5 fruit fly cellular contexts compared by ENCODE assay signal in genomic region chr3R:13366561-13367518, dm6.
A peak's percentile ranks its signal among the peaks of the same experiment; 100 is the strongest.
TF ChIP-seq lines count a peak whose summit lies in the region.

Gene Elp6 (minus strand): TSS chr3R:13366910.

TF ChIP-seq in whole organism, adult, 20 proteins besides CTCF, POLR2A, EP300 and RAD21 (continued from another document):
- TF ChIP-seq cnc (optimal IDR thresholded peaks at IDR 0.05; lab: Kevin White, UChicago) = no peak
- TF ChIP-seq CG1620 (GFP tag; optimal IDR thresholded peaks at IDR 0.05; lab: Kevin White, UChicago) = peak; percentile 55

TF ChIP-seq in whole organism, embryonic, 481 proteins besides CTCF, POLR2A, EP300 and RAD21 (continued from another document and continues in another):
- peak; percentile 3 for TF ChIP-seq psq (GFP tag; optimal IDR thresholded peaks at IDR 0.05; lab: Kevin White, UChicago)
- peak; percentile 77 for TF ChIP-seq Oli (tag; optimal IDR thresholded peaks at IDR 0.05; lab: Kevin White, UChicago)
- no peak for TF ChIP-seq CG31365 (tag; optimal IDR thresholded peaks at IDR 0.05; lab: Kevin White, UChicago)
- peak; percentile 35; the same call in 1 of the 2 replicates for TF ChIP-seq al (GFP tag; IDR thresholded peaks at IDR 0.05; lab: Robert Waterston, UW)
- no peak for TF ChIP-seq nom (GFP tag; optimal IDR thresholded peaks at IDR 0.05; lab: Kevin White, UChicago)
- no peak for TF ChIP-seq p53 (GFP tag; optimal IDR thresholded peaks at IDR 0.05; lab: Kevin White, UChicago)
- peak; percentile 69 for TF ChIP-seq chn (GFP tag; optimal IDR thresholded peaks at IDR 0.05; lab: Kevin White, UChicago)
- peak; percentile 74 for TF ChIP-seq H2.0 (GFP tag; IDR thresholded peaks at IDR 0.05; lab: Robert Waterston, UW)
- no peak for TF ChIP-seq toy (GFP tag; IDR thresholded peaks at IDR 0.05; lab: Robert Waterston, UW)
- no peak for TF ChIP-seq CG3407 (GFP tag; optimal IDR thresholded peaks at IDR 0.05; lab: Kevin White, UChicago)
- no peak for TF ChIP-seq inv (GFP tag; IDR thresholded peaks at IDR 0.05; lab: Robert Waterston, UW; ENCODE audit: partially characterized antibody)
- TF ChIP-seq kay (GFP tag; optimal IDR thresholded peaks at IDR 0.05; lab: Kevin White, UChicago) = peak; percentile 29
- TF ChIP-seq gfzf (GFP tag; optimal IDR thresholded peaks at IDR 0.05; lab: Kevin White, UChicago) = peak; percentile 34
- peak; percentile 72 for TF ChIP-seq CG12104 (GFP tag; optimal IDR thresholded peaks at IDR 0.05; lab: Kevin White, UChicago)
- peak; percentile 63; the same call in 1 of the 2 replicates for TF ChIP-seq ranshi (GFP tag; IDR thresholded peaks at IDR 0.05; lab: Robert Waterston, UW)
- TF ChIP-seq CG13775 (GFP tag; optimal IDR thresholded peaks at IDR 0.05; lab: Kevin White, UChicago) = peak; percentile 71
- no peak for TF ChIP-seq CG7963 (GFP tag; IDR thresholded peaks at IDR 0.05; lab: Robert Waterston, UW; ENCODE audit: partially characterized antibody)
- TF ChIP-seq CG1602 (GFP tag; optimal IDR thresholded peaks at IDR 0.05; lab: Kevin White, UChicago) = peak; percentile 67
- TF ChIP-seq amos (GFP tag; IDR thresholded peaks at IDR 0.05; lab: Robert Waterston, UW; ENCODE audit: partially characterized antibody) = no peak
- TF ChIP-seq tll (GFP tag; optimal IDR thresholded peaks at IDR 0.05; lab: Kevin White, UChicago) = no peak
- TF ChIP-seq Drgx (GFP tag; IDR thresholded peaks at IDR 0.05; lab: Robert Waterston, UW) = peak; percentile 63
- no peak for TF ChIP-seq CG10321 (GFP tag; IDR thresholded peaks at IDR 0.05; lab: Robert Waterston, UW)
- peak; percentile 57 for TF ChIP-seq CG15514 (GFP tag; optimal IDR thresholded peaks at IDR 0.05; lab: Kevin White, UChicago)
- TF ChIP-seq eyg (GFP tag; optimal IDR thresholded peaks at IDR 0.05; lab: Kevin White, UChicago) = peak; percentile 52
- TF ChIP-seq Jarid2 (GFP tag; optimal IDR thresholded peaks at IDR 0.05; lab: Kevin White, UChicago) = peak; percentile 25
- TF ChIP-seq crp (GFP tag; optimal IDR thresholded peaks at IDR 0.05; lab: Kevin White, UChicago) = peak; percentile 50 to 89
- peak; percentile 64 for TF ChIP-seq CG15011 (GFP tag; optimal IDR thresholded peaks at IDR 0.05; lab: Kevin White, UChicago)
- peak; percentile 56 for TF ChIP-seq CG16815 (GFP tag; optimal IDR thresholded peaks at IDR 0.05; lab: Kevin White, UChicago)
- no peak for TF ChIP-seq hkb (optimal IDR thresholded peaks at IDR 0.05; lab: Kevin White, UChicago)
- TF ChIP-seq hkb (GFP tag; IDR thresholded peaks at IDR 0.05; lab: Robert Waterston, UW) = peak; percentile 60; the same call in 1 of the 2 replicates
- peak; percentile 42 for TF ChIP-seq CG5180 (GFP tag; optimal IDR thresholded peaks at IDR 0.05; lab: Kevin White, UChicago)

TF ChIP-seq in whole organism, prepupa, 60 proteins besides CTCF, POLR2A, EP300 and RAD21 (continued from another document and continues in another):
- TF ChIP-seq CG34406 (GFP tag; optimal IDR thresholded peaks at IDR 0.05; lab: Kevin White, UChicago) (peak; percentile 82), CG8632 (GFP tag; optimal IDR thresholded peaks at IDR 0.05; lab: Kevin White, UChicago) (peak; percentile 82), Sox14 (GFP tag; optimal IDR thresholded peaks at IDR 0.05; lab: Kevin White, UChicago) (peak; percentile 86), ss (GFP tag; optimal IDR thresholded peaks at IDR 0.05; lab: Kevin White, UChicago) (peak in 1 of 2 experiments; percentile 73), topi (GFP tag; optimal IDR thresholded peaks at IDR 0.05; lab: Kevin White, UChicago) (peak; percentile 89), Gug (GFP tag; IDR thresholded peaks at IDR 0.05; lab: Robert Waterston, UW) (peak; percentile 60), CG3032 (tag; optimal IDR thresholded peaks at IDR 0.05; lab: Kevin White, UChicago) (peak; percentile 66), esn (GFP tag; optimal IDR thresholded peaks at IDR 0.05; lab: Kevin White, UChicago) (peak; percentile 94), fd59A (GFP tag; optimal IDR thresholded peaks at IDR 0.05; lab: Kevin White, UChicago) (peak; percentile 72), Smox (GFP tag; optimal IDR thresholded peaks at IDR 0.05; lab: Kevin White, UChicago) (peak; percentile 86), achi (GFP tag; optimal IDR thresholded peaks at IDR 0.05; lab: Kevin White, UChicago) (peak; percentile 85), CG10631 (GFP tag; optimal IDR thresholded peaks at IDR 0.05; lab: Kevin White, UChicago) (peak; percentile 88), CG1621 (tag; optimal IDR thresholded peaks at IDR 0.05; lab: Kevin White, UChicago) (peak; percentile 28), CG15336 (GFP tag; IDR thresholded peaks at IDR 0.05; lab: Robert Waterston, UW) (peak; percentile 60), dsx (GFP tag; optimal IDR thresholded peaks at IDR 0.05; lab: Kevin White, UChicago; ENCODE audit: poor library complexity, severe bottlenecking) (peak; percentile 54), net (GFP tag; optimal IDR thresholded peaks at IDR 0.05; lab: Kevin White, UChicago) (peak; percentile 84), salr (GFP tag; optimal IDR thresholded peaks at IDR 0.05; lab: Kevin White, UChicago) (peak in 1 of 2 experiments; percentile 93), Sox102F (GFP tag; optimal IDR thresholded peaks at IDR 0.05; lab: Kevin White, UChicago) (peak; percentile 79), CG6792 (GFP tag; optimal IDR thresholded peaks at IDR 0.05; lab: Kevin White, UChicago) (peak; percentile 80), dac (GFP tag; optimal IDR thresholded peaks at IDR 0.05; lab: Kevin White, UChicago) (peak; percentile 57), CG11902 (GFP tag; optimal IDR thresholded peaks at IDR 0.05; lab: Kevin White, UChicago) (peak; percentile 75), CG16779 (tag; optimal IDR thresholded peaks at IDR 0.05; lab: Kevin White, UChicago) (peak; percentile 21), CG32006 (GFP tag; optimal IDR thresholded peaks at IDR 0.05; lab: Kevin White, UChicago) (peak; percentile 92), Ets96B (tag; optimal IDR thresholded peaks at IDR 0.05; lab: Kevin White, UChicago) (peak; percentile 74), CG6163 (GFP tag; IDR thresholded peaks at IDR 0.05; lab: Robert Waterston, UW) (peak; percentile 73), spab (GFP tag; optimal IDR thresholded peaks at IDR 0.05; lab: Kevin White, UChicago) (peak; percentile 79), CG4318 (GFP tag; optimal IDR thresholded peaks at IDR 0.05; lab: Kevin White, UChicago) (peak; percentile 81), CG10669 (GFP tag; optimal IDR thresholded peaks at IDR 0.05; lab: Kevin White, UChicago) (peak; percentile 78), Hr39 (GFP tag; optimal IDR thresholded peaks at IDR 0.05; lab: Kevin White, UChicago) (peak; percentile 87), CG6854 (GFP tag; optimal IDR thresholded peaks at IDR 0.05; lab: Kevin White, UChicago) (peak; percentile 31), Eip93F (GFP tag; optimal IDR thresholded peaks at IDR 0.05; lab: Kevin White, UChicago) (no peak), CG9139 (GFP tag; optimal IDR thresholded peaks at IDR 0.05; lab: Kevin White, UChicago) (no peak), CG11294 (GFP tag; IDR thresholded peaks at IDR 0.05; lab: Robert Waterston, UW) (peak; percentile 29; the same call in 1 of the 2 replicates)

TF ChIP-seq in whole organism, pupa, 21 proteins besides CTCF, POLR2A, EP300 and RAD21 (continued from another document):
- peak; percentile 75 for TF ChIP-seq CG9948 (tag; optimal IDR thresholded peaks at IDR 0.05; lab: Kevin White, UChicago)

TF ChIP-seq in whole organism, wandering third instar larva, 38 proteins besides CTCF, POLR2A, EP300 and RAD21 (continued from another document):
- no peak for TF ChIP-seq Myc (optimal IDR thresholded peaks at IDR 0.05; lab: Kevin White, UChicago)
- TF ChIP-seq Dfd (GFP tag; optimal IDR thresholded peaks at IDR 0.05; lab: Kevin White, UChicago) = no peak
- no peak for TF ChIP-seq N (GFP tag; optimal IDR thresholded peaks at IDR 0.05; lab: Kevin White, UChicago)
- TF ChIP-seq h (GFP tag; optimal IDR thresholded peaks at IDR 0.05; lab: Kevin White, UChicago) = peak; percentile 80
- peak; percentile 64 for TF ChIP-seq CG9705 (GFP tag; optimal IDR thresholded peaks at IDR 0.05; lab: Kevin White, UChicago)
- peak; percentile 79 for TF ChIP-seq OdsH (GFP tag; optimal IDR thresholded peaks at IDR 0.05; lab: Kevin White, UChicago)
- TF ChIP-seq jim (GFP tag; optimal IDR thresholded peaks at IDR 0.05; lab: Kevin White, UChicago) = no peak
- peak; percentile 77 for TF ChIP-seq psq (GFP tag; optimal IDR thresholded peaks at IDR 0.05; lab: Kevin White, UChicago)
- no peak for TF ChIP-seq Rel (GFP tag; optimal IDR thresholded peaks at IDR 0.05; lab: Kevin White, UChicago)
- no peak for TF ChIP-seq Rel (tag; optimal IDR thresholded peaks at IDR 0.05; lab: Kevin White, UChicago)
- no peak for TF ChIP-seq usp (GFP tag; optimal IDR thresholded peaks at IDR 0.05; lab: Kevin White, UChicago)
- no peak for TF ChIP-seq Abd-B (GFP tag; optimal IDR thresholded peaks at IDR 0.05; lab: Kevin White, UChicago)
- TF ChIP-seq rgr (GFP tag; optimal IDR thresholded peaks at IDR 0.05; lab: Kevin White, UChicago) = peak; percentile 79
- TF ChIP-seq sv (GFP tag; optimal IDR thresholded peaks at IDR 0.05; lab: Kevin White, UChicago) = peak; percentile 54
- TF ChIP-seq Sp1 (GFP tag; optimal IDR thresholded peaks at IDR 0.05; lab: Kevin White, UChicago) = peak; percentile 79
- peak; percentile 71 for TF ChIP-seq Hnf4 (GFP tag; optimal IDR thresholded peaks at IDR 0.05; lab: Kevin White, UChicago)
- peak; percentile 62 for TF ChIP-seq GATAd (GFP tag; optimal IDR thresholded peaks at IDR 0.05; lab: Kevin White, UChicago)
